Worm (Caenorhabditis elegans): ENCODE data around the gene B0546.5.

ce11 chrIV:3363784-3364183 is 26.1 kb downstream of the B0546.5 start:
- TF ChIP-seq nhr-12 (tag; optimal IDR thresholded peaks at IDR 0.05) (no peak), nhr-76 (tag; optimal IDR thresholded peaks at IDR 0.05) (no peak), hlh-1 (tag; optimal IDR thresholded peaks at IDR 0.05) (no peak), lsy-2 (tag; optimal IDR thresholded peaks at IDR 0.05) (no peak), ces-1 (GFP tag; optimal IDR thresholded peaks at IDR 0.05) (no peak)

Data from whole organism, mixed stage, embryonic.